Worm (Caenorhabditis elegans) whole organism, L3 larva: ENCODE results near the gene rps-2.

Experiments used
- ZK546.5 ChIP-seq: sonication (generic microtip); optimal IDR thresholded peaks from 2 replicates; lab custom pipeline; 2017; ENCODE audit warnings: missing biosample characterization, missing genetic modification characterization
- ceh-28 ChIP-seq: fragments of 150-350 bp; optimal IDR thresholded peaks from 2 replicates; lab custom pipeline; 2014; ENCODE audit warnings: missing biosample characterization, missing genetic modification reagents, missing genetic modification characterization
- daf-12 ChIP-seq: fragments of 150-350 bp; optimal IDR thresholded peaks from 2 replicates; lab custom pipeline; 2014; ENCODE audit warnings: missing biosample characterization, missing genetic modification reagents, missing genetic modification characterization
- egl-5 ChIP-seq: fragments of 150-350 bp; optimal IDR thresholded peaks from 2 replicates; lab custom pipeline; 2017; ENCODE audit warnings: missing biosample characterization, missing genetic modification reagents, missing genetic modification characterization, inconsistent platforms
- fkh-10 ChIP-seq: sonication (generic microtip); optimal IDR thresholded peaks from 2 replicates; lab custom pipeline; 2017; ENCODE audit warnings: missing biosample characterization, missing genetic modification reagents, missing genetic modification characterization
- fkh-2 ChIP-seq: fragments of 150-350 bp; optimal IDR thresholded peaks from 2 replicates; lab custom pipeline; 2014; ENCODE audit warnings: missing biosample characterization, missing genetic modification reagents, missing genetic modification characterization
- hmg-11 ChIP-seq: sonication (generic microtip); optimal IDR thresholded peaks from 2 replicates; lab custom pipeline; 2016; ENCODE audit warnings: missing genetic modification characterization, missing compliant biosample characterization
- jun-1 ChIP-seq: fragments of 150-350 bp; optimal IDR thresholded peaks from 2 replicates; lab custom pipeline; 2014; ENCODE audit warnings: missing biosample characterization, missing genetic modification reagents, missing genetic modification characterization
- lin-15B ChIP-seq: fragments of 150-350 bp; optimal IDR thresholded peaks from 2 replicates; lab custom pipeline; 2014; ENCODE audit warnings: missing biosample characterization, missing genetic modification characterization
- nfya-1 ChIP-seq: sonication (generic microtip); optimal IDR thresholded peaks from 2 replicates; lab custom pipeline; 2017; ENCODE audit warnings: missing genetic modification characterization, mild to moderate bottlenecking, missing compliant biosample characterization, antibody characterized with exemption, moderate library complexity; ENCODE audit not compliant: insufficient read depth
- nhr-11 ChIP-seq: fragments of 150-350 bp; optimal IDR thresholded peaks from 2 replicates; lab custom pipeline; 2014; ENCODE audit warnings: missing biosample characterization, missing genetic modification characterization
- nhr-23 ChIP-seq: fragments of 150-350 bp; optimal IDR thresholded peaks from 2 replicates; lab custom pipeline; 2014; ENCODE audit warnings: missing biosample characterization, missing genetic modification reagents, missing genetic modification characterization
- nhr-237 ChIP-seq: fragments of 150-350 bp; optimal IDR thresholded peaks from 2 replicates; lab custom pipeline; 2014; ENCODE audit warnings: missing biosample characterization, missing genetic modification characterization
- nhr-43 ChIP-seq: sonication (generic microtip); optimal IDR thresholded peaks from 2 replicates; lab custom pipeline; 2016; ENCODE audit warnings: mild to moderate bottlenecking, missing genetic modification characterization, missing compliant biosample characterization; ENCODE audit not compliant: poor library complexity, severe bottlenecking
- nhr-67 ChIP-seq: fragments of 150-350 bp; optimal IDR thresholded peaks from 2 replicates; lab custom pipeline; 2014; ENCODE audit warnings: missing biosample characterization, missing genetic modification characterization
- snpc-4 ChIP-seq: fragments of 150-350 bp; optimal IDR thresholded peaks from 2 replicates; lab custom pipeline; 2014; ENCODE audit warnings: missing biosample characterization, missing genetic modification characterization
- unc-39 ChIP-seq: sonication (generic microtip); optimal IDR thresholded peaks from 4 replicates; lab custom pipeline; 2017; ENCODE audit warnings: missing biosample characterization, missing genetic modification characterization
- zag-1 ChIP-seq: fragments of 150-350 bp; optimal IDR thresholded peaks from 2 replicates; lab custom pipeline; 2014; ENCODE audit warnings: missing biosample characterization, missing genetic modification characterization
- ztf-4 ChIP-seq: fragments of 150-350 bp; optimal IDR thresholded peaks from 2 replicates; lab custom pipeline; 2014; ENCODE audit warnings: missing biosample characterization, missing genetic modification characterization

Gene rps-2

ce11 chrIV:7877255-7877654 is 48.9 kb downstream of the rps-2 start:
- TF ChIP-seq hmg-11 (tag; lab: Kevin White, UChicago) (no peak), daf-12 (tag; lab: Kevin White, UChicago) (no peak), fkh-10 (no peak), nhr-11 (no peak), nfya-1 (tag; lab: Kevin White, UChicago) (no peak), jun-1 (tag; lab: Kevin White, UChicago) (no peak), nhr-43 (tag; lab: Kevin White, UChicago) (no peak), unc-39 (tag; lab: Kevin White, UChicago) (no peak), nhr-237 (tag; lab: Kevin White, UChicago) (no peak), snpc-4 (tag; lab: Kevin White, UChicago) (no peak), ZK546.5 (tag; lab: Kevin White, UChicago) (no peak), nhr-67 (tag; lab: Kevin White, UChicago) (no peak), ztf-4 (tag; lab: Kevin White, UChicago) (no peak), fkh-2 (tag; lab: Kevin White, UChicago) (no peak), nhr-23 (tag; lab: Kevin White, UChicago) (no peak), egl-5 (tag; lab: Kevin White, UChicago) (no peak), ceh-28 (tag; lab: Kevin White, UChicago) (no peak), zag-1 (no peak), lin-15B (tag; lab: Kevin White, UChicago) (no peak)
